Fruit fly (Drosophila melanogaster) whole organism, embryonic: ENCODE data around the gene Oatp33Eb.

Experiments used
- Antp ChIP-seq: fragments of 200-800 bp; sonication (Bioruptor generic); optimal IDR thresholded peaks from 3 replicates; lab custom pipeline; 2016; ENCODE audit warnings: missing biosample characterization, missing genetic modification characterization
- CG11723 ChIP-seq: fragments of 200-800 bp; sonication (Bioruptor generic); optimal IDR thresholded peaks from 2 replicates; lab custom pipeline; 2017; ENCODE audit warnings: missing biosample characterization, mild to moderate bottlenecking, missing genetic modification characterization
- CG12155 ChIP-seq: fragments of 200-800 bp; sonication (Bioruptor generic); optimal IDR thresholded peaks from 3 replicates; lab custom pipeline; 2016; ENCODE audit warnings: missing biosample characterization, missing genetic modification characterization
- CG12236 ChIP-seq: fragments of 200-800 bp; sonication (Bioruptor generic); optimal IDR thresholded peaks from 2 replicates; lab custom pipeline; 2016; ENCODE audit warnings: missing biosample characterization, missing genetic modification characterization
- CG12942 ChIP-seq: fragments of 200-800 bp; sonication (Bioruptor generic); optimal IDR thresholded peaks from 3 replicates; lab custom pipeline; 2016; ENCODE audit warnings: missing biosample characterization, missing genetic modification characterization
- CG13296 ChIP-seq: fragments of 200-800 bp; sonication (Bioruptor generic); optimal IDR thresholded peaks from 3 replicates; lab custom pipeline; 2018; ENCODE audit warnings: missing biosample characterization, mild to moderate bottlenecking, missing genetic modification characterization
- CG13424 ChIP-seq: fragments of 200-800 bp; sonication (Bioruptor generic); optimal IDR thresholded peaks from 2 replicates; lab custom pipeline; 2019; ENCODE audit warnings: missing biosample characterization, mild to moderate bottlenecking, missing genetic modification characterization, moderate library complexity
- CG13775 ChIP-seq: fragments of 200-800 bp; sonication (Bioruptor generic); optimal IDR thresholded peaks from 3 replicates; lab custom pipeline; 2017; ENCODE audit warnings: missing biosample characterization, mild to moderate bottlenecking, missing genetic modification characterization
- CG15011 ChIP-seq: fragments of 200-800 bp; sonication (Bioruptor generic); optimal IDR thresholded peaks from 3 replicates; lab custom pipeline; 2018; ENCODE audit warnings: missing biosample characterization, mild to moderate bottlenecking, missing genetic modification characterization
- CG15601 ChIP-seq: fragments of 200-800 bp; sonication (Bioruptor generic); optimal IDR thresholded peaks from 3 replicates; lab custom pipeline; 2019; ENCODE audit warnings: missing biosample characterization, mild to moderate bottlenecking, missing genetic modification characterization, moderate library complexity
- CG16779 ChIP-seq: fragments of 200-800 bp; sonication (Bioruptor generic); IDR thresholded peaks from 2 replicates; pipeline ENCODE4 v1.3.6; 2022; ENCODE audit warnings: missing biosample characterization, missing genetic modification characterization
- CG2129 ChIP-seq: fragments of 200-800 bp; sonication (Bioruptor generic); IDR thresholded peaks from 2 replicates; pipeline ENCODE4 v1.3.6; 2022; ENCODE audit warnings: missing biosample characterization, missing genetic modification characterization; ENCODE audit not compliant: partially characterized antibody
- CG2678 ChIP-seq: fragments of 200-800 bp; sonication (Bioruptor generic); optimal IDR thresholded peaks from 3 replicates; lab custom pipeline; 2019; ENCODE audit warnings: missing biosample characterization, mild to moderate bottlenecking, missing genetic modification characterization, moderate library complexity
- CG2875 ChIP-seq: fragments of 200-800 bp; sonication (Bioruptor generic); optimal IDR thresholded peaks from 2 replicates; lab custom pipeline; 2017; ENCODE audit warnings: missing biosample characterization, mild to moderate bottlenecking, missing genetic modification characterization, missing genetic modification reagents
- CG31365 ChIP-seq: fragments of 200-800 bp; sonication (Bioruptor generic); optimal IDR thresholded peaks from 2 replicates; lab custom pipeline; 2018; ENCODE audit warnings: missing biosample characterization, mild to moderate bottlenecking, missing genetic modification characterization
- CG33213 ChIP-seq: fragments of 200-800 bp; sonication (Bioruptor generic); optimal IDR thresholded peaks from 3 replicates; lab custom pipeline; 2016; ENCODE audit warnings: missing biosample characterization, missing genetic modification characterization
- CG3407 ChIP-seq: fragments of 200-800 bp; sonication (Bioruptor generic); optimal IDR thresholded peaks from 2 replicates; lab custom pipeline; 2018; ENCODE audit warnings: missing biosample characterization, mild to moderate bottlenecking, missing genetic modification characterization
- CG4328 ChIP-seq: fragments of 200-800 bp; sonication (Bioruptor generic); optimal IDR thresholded peaks from 3 replicates; lab custom pipeline; 2017; ENCODE audit warnings: missing biosample characterization, missing genetic modification reagents, missing genetic modification characterization
- CG4360 ChIP-seq: fragments of 200-800 bp; sonication (Bioruptor generic); IDR thresholded peaks from 2 replicates; pipeline ENCODE4 v1.3.6; 2022; ENCODE audit warnings: missing biosample characterization, missing genetic modification characterization
- CG4404 ChIP-seq: fragments of 200-800 bp; sonication (Bioruptor generic); IDR thresholded peaks from 2 replicates; pipeline ENCODE4 v1.3.6; 2022; ENCODE audit warnings: missing biosample characterization, missing genetic modification characterization
- CG4854 ChIP-seq: fragments of 200-800 bp; sonication (Bioruptor generic); optimal IDR thresholded peaks from 2 replicates; lab custom pipeline; 2016; ENCODE audit warnings: missing biosample characterization, missing genetic modification characterization, inconsistent platforms
- CG6689 ChIP-seq: fragments of 200-800 bp; sonication (Bioruptor generic); IDR thresholded peaks from 2 replicates; pipeline ENCODE4 v1.3.6; 2022; ENCODE audit warnings: missing biosample characterization, missing genetic modification characterization
- CG6813 ChIP-seq: fragments of 200-800 bp; sonication (Bioruptor generic); optimal IDR thresholded peaks from 2 replicates; lab custom pipeline; 2017; ENCODE audit warnings: missing biosample characterization, missing genetic modification characterization, mild to moderate bottlenecking, moderate library complexity, missing genetic modification reagents
- CG8089 ChIP-seq: fragments of 200-800 bp; sonication (Bioruptor generic); optimal IDR thresholded peaks from 3 replicates; lab custom pipeline; 2016; ENCODE audit warnings: missing biosample characterization, missing genetic modification characterization
- CG9215 ChIP-seq: fragments of 200-800 bp; sonication (Bioruptor generic); IDR thresholded peaks from 2 replicates; pipeline ENCODE4 v1.3.6; 2022; ENCODE audit warnings: missing biosample characterization, missing genetic modification characterization
- CG9609 ChIP-seq: fragments of 200-800 bp; sonication (Bioruptor generic); optimal IDR thresholded peaks from 3 replicates; lab custom pipeline; 2016; ENCODE audit warnings: missing biosample characterization, missing genetic modification characterization
- CG9727 ChIP-seq: fragments of 200-800 bp; sonication (Bioruptor generic); optimal IDR thresholded peaks from 3 replicates; lab custom pipeline; 2017; ENCODE audit warnings: missing biosample characterization, mild to moderate bottlenecking, missing genetic modification characterization
- CG9817 ChIP-seq: fragments of 200-800 bp; sonication (Bioruptor generic); optimal IDR thresholded peaks from 2 replicates; lab custom pipeline; 2018; ENCODE audit warnings: missing biosample characterization, mild to moderate bottlenecking, missing genetic modification characterization, moderate library complexity
- CrebB ChIP-seq: fragments of 200-800 bp; sonication (Bioruptor generic); optimal IDR thresholded peaks from 3 replicates; lab custom pipeline; 2018; ENCODE audit warnings: missing biosample characterization, mild to moderate bottlenecking, missing genetic modification characterization
- E2f1 ChIP-seq: fragments of 200-800 bp; sonication (Bioruptor generic); IDR thresholded peaks from 2 replicates; pipeline ENCODE4 v1.3.6; 2022; ENCODE audit warnings: missing biosample characterization, missing genetic modification characterization
- H2.0 ChIP-seq: fragments of 200-800 bp; sonication (Bioruptor generic); IDR thresholded peaks from 2 replicates; pipeline ENCODE4 v1.3.6; 2022; ENCODE audit warnings: missing biosample characterization, missing genetic modification characterization
- HLH3B ChIP-seq: fragments of 200-800 bp; sonication (Bioruptor generic); IDR thresholded peaks from 2 replicates; pipeline ENCODE4 v1.3.6; 2022; ENCODE audit warnings: missing biosample characterization, missing genetic modification characterization
- Hey ChIP-seq: fragments of 200-800 bp; sonication (Bioruptor generic); optimal IDR thresholded peaks from 3 replicates; lab custom pipeline; 2018; ENCODE audit warnings: missing biosample characterization, mild to moderate bottlenecking, missing genetic modification characterization
- MTF-1 ChIP-seq: fragments of 200-800 bp; sonication (Bioruptor generic); optimal IDR thresholded peaks from 2 replicates; lab custom pipeline; 2018; ENCODE audit warnings: missing biosample characterization, mild to moderate bottlenecking, missing genetic modification characterization, borderline replicate concordance
- Meics ChIP-seq: fragments of 200-800 bp; sonication (Bioruptor generic); optimal IDR thresholded peaks from 2 replicates; lab custom pipeline; 2017; ENCODE audit warnings: missing biosample characterization, mild to moderate bottlenecking, missing genetic modification characterization
- Mes4 ChIP-seq: fragments of 200-800 bp; sonication (Bioruptor generic); optimal IDR thresholded peaks from 2 replicates; lab custom pipeline; 2016; ENCODE audit warnings: missing biosample characterization, missing genetic modification characterization
- ara ChIP-seq: fragments of 200-800 bp; sonication (Bioruptor generic); IDR thresholded peaks from 2 replicates; pipeline ENCODE4 v1.3.6; 2022; ENCODE audit warnings: missing biosample characterization, missing genetic modification characterization
- bab2 ChIP-seq: fragments of 200-800 bp; sonication (Bioruptor generic); optimal IDR thresholded peaks from 2 replicates; lab custom pipeline; 2016; ENCODE audit warnings: missing biosample characterization, missing genetic modification characterization
- ci ChIP-seq: fragments of 200-800 bp; sonication (Bioruptor generic); IDR thresholded peaks from 3 replicates; pipeline ENCODE4 v1.3.6; 2022; ENCODE audit warnings: missing biosample characterization, missing genetic modification characterization
- dimm ChIP-seq: fragments of 200-800 bp; sonication (Bioruptor generic); IDR thresholded peaks from 2 replicates; pipeline ENCODE4 v1.3.6; 2022; ENCODE audit warnings: missing biosample characterization, missing genetic modification characterization
- dysf ChIP-seq: fragments of 200-800 bp; sonication (Bioruptor generic); IDR thresholded peaks from 3 replicates; pipeline ENCODE4 v1.3.6; 2022; ENCODE audit warnings: missing biosample characterization, missing genetic modification characterization
- exex ChIP-seq: fragments of 200-800 bp; sonication (Bioruptor generic); optimal IDR thresholded peaks from 4 replicates; lab custom pipeline; 2018; ENCODE audit warnings: missing biosample characterization, mild to moderate bottlenecking, missing genetic modification characterization, moderate library complexity
- gcm ChIP-seq: fragments of 200-800 bp; sonication (Bioruptor generic); optimal IDR thresholded peaks from 2 replicates; lab custom pipeline; 2019; ENCODE audit warnings: missing biosample characterization, mild to moderate bottlenecking, missing genetic modification characterization, moderate library complexity
- ham ChIP-seq: fragments of 200-800 bp; sonication (Bioruptor generic); IDR thresholded peaks from 2 replicates; pipeline ENCODE4 v1.3.6; 2022; ENCODE audit warnings: missing biosample characterization, missing genetic modification characterization
- klu ChIP-seq: fragments of 200-800 bp; sonication (Bioruptor generic); IDR thresholded peaks from 2 replicates; pipeline ENCODE4 v1.3.6; 2022; ENCODE audit warnings: missing biosample characterization, missing genetic modification characterization
- lov ChIP-seq, 2 experiments: fragments of 200-800 bp in 1 of 2; fragments of >200 bp in 1 of 2; sonication (Bioruptor generic) in 1 of 2; IDR thresholded peaks in 1 of 2; optimal IDR thresholded peaks in 1 of 2; 2 replicates in 1 of 2; 3 replicates in 1 of 2; pipeline versions ENCODE4 v1.3.6 to Lab custom; 2017 to 2022; ENCODE audit warnings: missing biosample characterization in 1 of 2, missing genetic modification characterization in 1 of 2
- oc ChIP-seq: fragments of 200-800 bp; sonication (Bioruptor generic); optimal IDR thresholded peaks from 2 replicates; lab custom pipeline; 2018; ENCODE audit warnings: missing biosample characterization, mild to moderate bottlenecking, missing genetic modification characterization, moderate library complexity
- org-1 ChIP-seq: fragments of 200-800 bp; sonication (Bioruptor generic); optimal IDR thresholded peaks from 2 replicates; lab custom pipeline; 2017; ENCODE audit warnings: missing biosample characterization, missing genetic modification characterization
- pzg ChIP-seq: fragments of 200-800 bp; sonication (Bioruptor generic); optimal IDR thresholded peaks from 3 replicates; lab custom pipeline; 2018; ENCODE audit warnings: missing biosample characterization, mild to moderate bottlenecking, missing genetic modification characterization, moderate library complexity
- repo ChIP-seq: fragments of 200-800 bp; sonication (Bioruptor generic); optimal IDR thresholded peaks from 2 replicates; lab custom pipeline; 2016; ENCODE audit warnings: missing biosample characterization, missing genetic modification characterization
- schlank ChIP-seq: fragments of 200-800 bp; sonication (Bioruptor generic); optimal IDR thresholded peaks from 2 replicates; lab custom pipeline; 2018; ENCODE audit warnings: missing biosample characterization, mild to moderate bottlenecking, missing genetic modification characterization

Oatp33Eb gene

dm6 chr2L:12463037-12463436 is 14.8 kb downstream of the Oatp33Eb start (continued):
- TF ChIP-seq HLH3B (no peak), CG13775 (GFP tag; lab: Kevin White, UChicago) (no peak), H2.0 (GFP tag; lab: Robert Waterston, UW) (no peak), CG9215 (GFP tag; lab: Robert Waterston, UW) (no peak), CG4360 (GFP tag; lab: Robert Waterston, UW) (no peak), CG16779 (GFP tag; lab: Robert Waterston, UW) (no peak), Antp (GFP tag; lab: Kevin White, UChicago) (no peak), org-1 (GFP tag; lab: Kevin White, UChicago) (peak; percentile 10), pzg (GFP tag; lab: Kevin White, UChicago) (no peak), CG33213 (no peak), bab2 (GFP tag; lab: Kevin White, UChicago) (peak; percentile 48), CG12236 (no peak), ara (GFP tag; lab: Robert Waterston, UW) (no peak), E2f1 (GFP tag; lab: Robert Waterston, UW) (no peak), ham (GFP tag; lab: Robert Waterston, UW) (no peak), MTF-1 (GFP tag; lab: Kevin White, UChicago) (no peak), lov (optimal IDR thresholded peaks at IDR 0.05; lab: Kevin White, UChicago) (no peak), lov (GFP tag; IDR thresholded peaks at IDR 0.05; lab: Robert Waterston, UW) (no peak), CG2875 (GFP tag; lab: Kevin White, UChicago) (no peak), CG9727 (GFP tag; lab: Kevin White, UChicago) (no peak), CG11723 (GFP tag; lab: Kevin White, UChicago) (no peak), CG15601 (tag; lab: Kevin White, UChicago) (peak; percentile 28), CG12942 (GFP tag; lab: Kevin White, UChicago) (no peak), dysf (GFP tag; lab: Robert Waterston, UW) (no peak), CG12155 (GFP tag; lab: Kevin White, UChicago) (no peak), dimm (GFP tag; lab: Robert Waterston, UW) (no peak), Mes4 (no peak), Meics (GFP tag; lab: Kevin White, UChicago) (peak; percentile 20), klu (no peak), CG31365 (peak; percentile 30), Hey (tag; lab: Kevin White, UChicago) (peak; percentile 1), exex (tag; lab: Kevin White, UChicago) (peak; percentile 54), CG6813 (GFP tag; lab: Kevin White, UChicago) (peak; percentile 33), CG4328 (GFP tag; lab: Kevin White, UChicago) (peak; percentile 40), CG13296 (GFP tag; lab: Kevin White, UChicago) (peak; percentile 66), schlank (tag; lab: Kevin White, UChicago) (peak; percentile 2), oc (tag; lab: Kevin White, UChicago) (no peak), CG13424 (tag; lab: Kevin White, UChicago) (peak; percentile 31), repo (GFP tag; lab: Kevin White, UChicago) (no peak), CG8089 (GFP tag; lab: Kevin White, UChicago) (no peak), CrebB (tag; lab: Kevin White, UChicago) (peak; percentile 8), CG9817 (tag; lab: Kevin White, UChicago) (no peak), ci (GFP tag; lab: Robert Waterston, UW) (peak; percentile 32; the same call in 1 of the 3 replicates), CG3407 (peak; percentile 4), CG6689 (GFP tag; lab: Robert Waterston, UW) (no peak), CG4404 (GFP tag; lab: Robert Waterston, UW) (no peak), gcm (GFP tag; lab: Kevin White, UChicago) (no peak), CG9609 (no peak), CG4854 (GFP tag; lab: Kevin White, UChicago) (no peak), CG15011 (GFP tag; lab: Kevin White, UChicago) (no peak), CG2678 (tag; lab: Kevin White, UChicago) (peak; percentile 58), CG2129 (GFP tag; lab: Robert Waterston, UW) (no peak)
